Worm (Caenorhabditis elegans) whole organism, L3 larva: ENCODE results near the gene D1086.17.

Experiments used
- ZK546.5 ChIP-seq: sonication (generic microtip); optimal IDR thresholded peaks from 2 replicates; lab custom pipeline; 2017; ENCODE audit warnings: missing biosample characterization, missing genetic modification characterization
- elt-1 ChIP-seq: fragments of 150-350 bp; optimal IDR thresholded peaks from 2 replicates; lab custom pipeline; 2014; ENCODE audit warnings: missing biosample characterization, missing genetic modification characterization
- elt-2 ChIP-seq: sonication (generic microtip); optimal IDR thresholded peaks from 2 replicates; lab custom pipeline; 2016; ENCODE audit warnings: missing genetic modification reagents, mild to moderate bottlenecking, missing genetic modification characterization, missing compliant biosample characterization
- elt-3 ChIP-seq, 3 experiments: fragments of 150-350 bp in 1 of 3; sonication (generic microtip) in 2 of 3; optimal IDR thresholded peaks; 2 replicates in 2 of 3; 4 replicates in 1 of 3; lab custom pipeline; 2014 to 2017; ENCODE audit warnings: missing biosample characterization in 3 of 3, missing genetic modification characterization in 3 of 3
- lin-39 ChIP-seq: fragments of 150-350 bp; optimal IDR thresholded peaks from 2 replicates; lab custom pipeline; 2018; ENCODE audit warnings: missing biosample characterization, missing genetic modification reagents, missing genetic modification characterization
- nhr-11 ChIP-seq: fragments of 150-350 bp; optimal IDR thresholded peaks from 2 replicates; lab custom pipeline; 2014; ENCODE audit warnings: missing biosample characterization, missing genetic modification characterization
- nhr-28 ChIP-seq: fragments of 150-350 bp; optimal IDR thresholded peaks from 2 replicates; lab custom pipeline; 2014; ENCODE audit warnings: missing biosample characterization, missing genetic modification characterization

- TF ChIP-seq ZK546.5 (tag; lab: Kevin White, UChicago) (no peak), elt-1 (tag; lab: Kevin White, UChicago) (no peak), elt-3 (tag; optimal IDR thresholded peaks at IDR 0.05; lab: Kevin White, UChicago) (no peak), nhr-28 (no peak), nhr-11 (tag; lab: Kevin White, UChicago) (no peak), lin-39 (no peak), elt-2 (tag; lab: Kevin White, UChicago) (no peak)
Observed at ce11 chrV:14094546-14094945, 26.9 kb downstream of the D1086.17 start.
